Worm (Caenorhabditis elegans): Measurements from ENCODE around the gene col-96.

ce11 chrIII:11705930-11706329 is 635 bp downstream of the col-96 start:
- no peak for TF ChIP-seq mab-5 (tag; optimal IDR thresholded peaks at IDR 0.05)
- no peak for TF ChIP-seq bed-3 (GFP tag; optimal IDR thresholded peaks at IDR 0.05)
- no peak for TF ChIP-seq unc-62 (GFP tag; optimal IDR thresholded peaks at IDR 0.05)

Data from whole organism, mixed stage, embryonic.